Fruit fly (Drosophila melanogaster): ENCODE results near the gene CG14506.

CG14506 gene

DNA sequence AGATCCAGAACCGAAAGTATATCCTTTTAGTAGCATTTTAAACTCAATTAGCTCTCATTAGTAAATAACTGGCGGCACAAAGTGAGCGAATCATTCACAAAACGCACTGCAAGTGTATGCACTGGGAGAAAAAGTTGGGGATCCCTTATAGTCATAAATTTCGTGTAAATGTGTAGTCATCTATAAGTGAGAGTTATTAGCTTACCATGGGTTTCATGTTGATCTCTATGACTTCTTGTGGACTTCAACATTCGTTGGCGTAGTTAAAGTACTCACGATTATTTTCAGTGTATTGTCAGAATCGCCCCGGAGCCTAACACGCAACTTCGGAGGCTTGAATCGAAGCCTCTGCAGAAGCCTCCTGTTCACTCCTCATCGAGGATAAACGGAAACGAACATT is 20.0 kb downstream of the CG14506 start (continued):
- TF ChIP-seq hkb (optimal IDR thresholded peaks at IDR 0.05) (no peak), hkb (GFP tag; IDR thresholded peaks at IDR 0.05) (no peak), Sin3A (optimal IDR thresholded peaks at IDR 0.05) (no peak), run (tag; optimal IDR thresholded peaks at IDR 0.05) (no peak), trem (tag; optimal IDR thresholded peaks at IDR 0.05) (peak; percentile 9), CG13287 (GFP tag; IDR thresholded peaks at IDR 0.05; ENCODE audit: partially characterized antibody) (no peak), CG32532 (GFP tag; IDR thresholded peaks at IDR 0.05) (no peak), bowl (GFP tag; IDR thresholded peaks at IDR 0.05) (no peak), sug (tag; optimal IDR thresholded peaks at IDR 0.05) (no peak), CG17359 (tag; optimal IDR thresholded peaks at IDR 0.05) (no peak), CG6765 (GFP tag; optimal IDR thresholded peaks at IDR 0.05) (no peak), gcm2 (GFP tag; optimal IDR thresholded peaks at IDR 0.05) (no peak), sob (GFP tag; IDR thresholded peaks at IDR 0.05) (no peak), Atf-2 (GFP tag; optimal IDR thresholded peaks at IDR 0.05) (peak; percentile 47), CG13894 (tag; optimal IDR thresholded peaks at IDR 0.05) (no peak), gsb (GFP tag; IDR thresholded peaks at IDR 0.05) (no peak), grau (tag; optimal IDR thresholded peaks at IDR 0.05) (peak; percentile 19), hbn (GFP tag; IDR thresholded peaks at IDR 0.05; ENCODE audit: partially characterized antibody) (no peak), sens-2 (GFP tag; IDR thresholded peaks at IDR 0.05) (no peak), E2f1 (GFP tag; IDR thresholded peaks at IDR 0.05) (peak; percentile 34; the same call in 1 of the 2 replicates), crol (GFP tag; IDR thresholded peaks at IDR 0.05) (no peak), BtbVII (GFP tag; optimal IDR thresholded peaks at IDR 0.05) (no peak), NC2α (GFP tag; optimal IDR thresholded peaks at IDR 0.05) (no peak), emc (GFP tag; optimal IDR thresholded peaks at IDR 0.05) (no peak), prd (optimal IDR thresholded peaks at IDR 0.05) (no peak), prd (GFP tag; IDR thresholded peaks at IDR 0.05) (peak; percentile 73), HmgZ (tag; optimal IDR thresholded peaks at IDR 0.05) (no peak), jigr1 (GFP tag; IDR thresholded peaks at IDR 0.05) (no peak), CG1024 (GFP tag; IDR thresholded peaks at IDR 0.05) (no peak), pzg (GFP tag; optimal IDR thresholded peaks at IDR 0.05) (no peak), CG2129 (GFP tag; IDR thresholded peaks at IDR 0.05; ENCODE audit: partially characterized antibody) (no peak), bbx (GFP tag; IDR thresholded peaks at IDR 0.05; ENCODE audit: partially characterized antibody) (no peak), YL-1 (GFP tag; optimal IDR thresholded peaks at IDR 0.05) (no peak), Mad (GFP tag; optimal IDR thresholded peaks at IDR 0.05) (no peak), Pdp1 (GFP tag; optimal IDR thresholded peaks at IDR 0.05) (peak in 1 of 2 experiments; percentile 13), ac (GFP tag; optimal IDR thresholded peaks at IDR 0.05) (no peak), Hr51 (GFP tag; optimal IDR thresholded peaks at IDR 0.05) (no peak), ems (GFP tag; optimal IDR thresholded peaks at IDR 0.05) (no peak), CG13624 (GFP tag; optimal IDR thresholded peaks at IDR 0.05) (no peak), Fer2 (tag; optimal IDR thresholded peaks at IDR 0.05) (no peak), Antp (GFP tag; optimal IDR thresholded peaks at IDR 0.05) (no peak), CG2875 (GFP tag; optimal IDR thresholded peaks at IDR 0.05) (peak; percentile 6), Eip74EF (GFP tag; optimal IDR thresholded peaks at IDR 0.05) (no peak), MTF-1 (GFP tag; optimal IDR thresholded peaks at IDR 0.05; ENCODE audit: borderline replicate concordance) (no peak), Oli (tag; optimal IDR thresholded peaks at IDR 0.05) (peak; percentile 27), CG4820 (GFP tag; optimal IDR thresholded peaks at IDR 0.05) (peak; percentile 24), CG30431 (GFP tag; optimal IDR thresholded peaks at IDR 0.05) (peak; percentile 34), CG33557 (GFP tag; optimal IDR thresholded peaks at IDR 0.05) (no peak), CG12236 (GFP tag; optimal IDR thresholded peaks at IDR 0.05) (no peak), pfk (GFP tag; optimal IDR thresholded peaks at IDR 0.05) (no peak), CG15479 (GFP tag; optimal IDR thresholded peaks at IDR 0.05) (no peak), CG13123 (GFP tag; optimal IDR thresholded peaks at IDR 0.05) (no peak)

Data from whole organism, embryonic.